Worm (Caenorhabditis elegans): ENCODE results near the gene cct-5.
A peak's percentile ranks its signal among the peaks of the same experiment; 100 is the strongest.

Gene cct-5

ce11 chrIII:4508064-4508905 is at the start of gene cct-5, which contains the start of gene F25F2.1:
Gene cct-5 (minus strand): TSS chrIII:4508114.
Gene F25F2.1 (plus strand): TSS chrIII:4508855.
- TF ChIP-seq ama-1 (optimal IDR thresholded peaks at IDR 0.05) = peak; percentile 37
- peak; percentile 57 for TF ChIP-seq nhr-129 (tag; optimal IDR thresholded peaks at IDR 0.05)
- TF ChIP-seq ZK546.5 (tag; optimal IDR thresholded peaks at IDR 0.05) = no peak
- peak; percentile 36 for TF ChIP-seq sma-3 (GFP tag; optimal IDR thresholded peaks at IDR 0.05)
- no peak for TF ChIP-seq mab-5 (tag; optimal IDR thresholded peaks at IDR 0.05)
- TF ChIP-seq lsy-2 (tag; optimal IDR thresholded peaks at IDR 0.05) = peak; percentile 61 to 95
- peak; percentile 23 for TF ChIP-seq snpc-4 (tag; optimal IDR thresholded peaks at IDR 0.05)
- peak; percentile 76 for TF ChIP-seq gmeb-1 (tag; optimal IDR thresholded peaks at IDR 0.05)
- peak; percentile 23 for TF ChIP-seq fos-1 (tag; optimal IDR thresholded peaks at IDR 0.05)
- peak; percentile 71 for TF ChIP-seq crh-2 (tag; optimal IDR thresholded peaks at IDR 0.05)
- no peak for TF ChIP-seq sem-4 (tag; optimal IDR thresholded peaks at IDR 0.05)
- peak; percentile 51 for TF ChIP-seq lin-13 (GFP tag; optimal IDR thresholded peaks at IDR 0.05)
- TF ChIP-seq F13H6.1 (tag; optimal IDR thresholded peaks at IDR 0.05) = peak; percentile 19
- peak; percentile 76 for TF ChIP-seq C34F6.9 (tag; optimal IDR thresholded peaks at IDR 0.05)
- TF ChIP-seq unc-55 (GFP tag; optimal IDR thresholded peaks at IDR 0.05) = peak; percentile 76
- peak; percentile 49 for TF ChIP-seq sma-9 (GFP tag; optimal IDR thresholded peaks at IDR 0.05)
- TF ChIP-seq sma-9 (tag; optimal IDR thresholded peaks at IDR 0.05) = no peak
- no peak for TF ChIP-seq nhr-23 (tag; optimal IDR thresholded peaks at IDR 0.05)

ce11 chrIII:4555345-4555744 is 47.4 kb upstream of the cct-5 start:
- TF ChIP-seq snpc-4 (tag; optimal IDR thresholded peaks at IDR 0.05) (no peak), lsy-2 (tag; optimal IDR thresholded peaks at IDR 0.05) (peak in 1 of 2 experiments; percentile 30), C34F6.9 (tag; optimal IDR thresholded peaks at IDR 0.05) (peak; percentile 45), unc-55 (GFP tag; optimal IDR thresholded peaks at IDR 0.05) (peak; percentile 61), fos-1 (tag; optimal IDR thresholded peaks at IDR 0.05) (no peak), ceh-82 (tag; optimal IDR thresholded peaks at IDR 0.05) (no peak), F13H6.1 (tag; optimal IDR thresholded peaks at IDR 0.05) (peak; percentile 14)

ce11 chrIII:4553316-4553715 is 45.4 kb upstream of the cct-5 start, which contains the start of gene imph-1:
Gene imph-1 (plus strand): TSS chrIII:4553616.
- TF ChIP-seq ztf-4 (tag; optimal IDR thresholded peaks at IDR 0.05) = no peak

ce11 chrIII:4552872-4553271 is 45.0 kb upstream of the cct-5 start:
- TF ChIP-seq fos-1 (tag; optimal IDR thresholded peaks at IDR 0.05) (peak; percentile 21), ztf-1 (GFP tag; conservative IDR thresholded peaks at IDR 0.05) (no peak)

ce11 chrIII:4551963-4552362 is 44.0 kb upstream of the cct-5 start:
- no peak for TF ChIP-seq ceh-16 (tag; optimal IDR thresholded peaks at IDR 0.05)
- TF ChIP-seq ztf-1 (GFP tag; conservative IDR thresholded peaks at IDR 0.05) = no peak
- TF ChIP-seq nhr-12 (tag; optimal IDR thresholded peaks at IDR 0.05) = no peak
- TF ChIP-seq unc-55 (GFP tag; optimal IDR thresholded peaks at IDR 0.05) = peak; percentile 68
- no peak for TF ChIP-seq unc-62 (GFP tag; optimal IDR thresholded peaks at IDR 0.05)
- peak; percentile 91 for TF ChIP-seq nhr-129 (tag; optimal IDR thresholded peaks at IDR 0.05)
- no peak for TF ChIP-seq ZK546.5 (tag; optimal IDR thresholded peaks at IDR 0.05)
- TF ChIP-seq lsy-2 (tag; optimal IDR thresholded peaks at IDR 0.05) = peak in 1 of 2 experiments; percentile 71
- peak; percentile 71 for TF ChIP-seq crh-2 (tag; optimal IDR thresholded peaks at IDR 0.05)
- TF ChIP-seq R02D3.7 (tag; optimal IDR thresholded peaks at IDR 0.05) = no peak
- no peak for TF ChIP-seq nhr-11 (tag; optimal IDR thresholded peaks at IDR 0.05)
- peak; percentile 32 for TF ChIP-seq zag-1 (tag; optimal IDR thresholded peaks at IDR 0.05)
- no peak for TF ChIP-seq unc-39 (tag; optimal IDR thresholded peaks at IDR 0.05)
- TF ChIP-seq peb-1 (tag; optimal IDR thresholded peaks at IDR 0.05) = peak; percentile 71
- TF ChIP-seq C34F6.9 (tag; optimal IDR thresholded peaks at IDR 0.05) = peak; percentile 80
- TF ChIP-seq fos-1 (tag; optimal IDR thresholded peaks at IDR 0.05) = peak; percentile 83
- TF ChIP-seq nhr-21 (tag; optimal IDR thresholded peaks at IDR 0.05) = peak; percentile 24
- peak; percentile 83 for TF ChIP-seq F13H6.1 (tag; optimal IDR thresholded peaks at IDR 0.05)
- peak; percentile 54 for TF ChIP-seq lin-13 (GFP tag; optimal IDR thresholded peaks at IDR 0.05)
- TF ChIP-seq blmp-1 (tag; optimal IDR thresholded peaks at IDR 0.05; ENCODE audit: insufficient read depth) = peak; percentile 5
- peak; percentile 37 for TF ChIP-seq lin-11 (tag; optimal IDR thresholded peaks at IDR 0.05)
- peak; percentile 17 for TF ChIP-seq mab-5 (tag; optimal IDR thresholded peaks at IDR 0.05)
- TF ChIP-seq ztf-4 (tag; optimal IDR thresholded peaks at IDR 0.05) = no peak
- peak; percentile 49 for TF ChIP-seq gmeb-1 (tag; optimal IDR thresholded peaks at IDR 0.05)
- TF ChIP-seq nhr-25 (tag; optimal IDR thresholded peaks at IDR 0.05) = peak; percentile 56
- TF ChIP-seq mdl-1 (tag; optimal IDR thresholded peaks at IDR 0.05) = peak; percentile 26 to 49
- TF ChIP-seq Y55F3AM.14 (GFP tag; optimal IDR thresholded peaks at IDR 0.05) = peak; percentile 28
- TF ChIP-seq nhr-237 (tag; optimal IDR thresholded peaks at IDR 0.05) = no peak
- no peak for TF ChIP-seq elt-1 (tag; optimal IDR thresholded peaks at IDR 0.05)
- TF ChIP-seq sma-3 (GFP tag; optimal IDR thresholded peaks at IDR 0.05) = peak; percentile 46
- peak; percentile 61 for TF ChIP-seq egl-27 (tag; optimal IDR thresholded peaks at IDR 0.05)
- TF ChIP-seq sma-9 (GFP tag; optimal IDR thresholded peaks at IDR 0.05) = peak; percentile 85
- TF ChIP-seq sma-9 (tag; optimal IDR thresholded peaks at IDR 0.05) = no peak
- TF ChIP-seq nhr-77 (tag; optimal IDR thresholded peaks at IDR 0.05) = no peak
- TF ChIP-seq ztf-11 (tag; optimal IDR thresholded peaks at IDR 0.05) = no peak
- TF ChIP-seq sem-4 (tag; optimal IDR thresholded peaks at IDR 0.05) = peak; percentile 50
